Fruit fly (Drosophila melanogaster) whole organism, prepupa: ENCODE measurements around the gene Eig71Ei.

Source experiments
- CG10631 ChIP-seq: fragments of 200-800 bp; sonication (Bioruptor generic); optimal IDR thresholded peaks from 2 replicates; lab custom pipeline; 2016; ENCODE audit warnings: missing biosample characterization, missing genetic modification characterization
- CG11294 ChIP-seq: fragments of 200-800 bp; sonication (Bioruptor generic); IDR thresholded peaks from 2 replicates; pipeline ENCODE4 v1.3.6; 2022; ENCODE audit warnings: missing biosample characterization, missing genetic modification characterization
- CG11762 ChIP-seq: fragments of 200-800 bp; sonication (Bioruptor generic); optimal IDR thresholded peaks from 3 replicates; lab custom pipeline; 2016; ENCODE audit warnings: missing biosample characterization, missing genetic modification characterization; ENCODE audit not compliant: insufficient read depth
- CG15336 ChIP-seq: fragments of 200-800 bp; sonication (Bioruptor generic); IDR thresholded peaks from 2 replicates; pipeline ENCODE4 v1.3.6; 2022; ENCODE audit warnings: missing biosample characterization, missing genetic modification characterization
- CG1621 ChIP-seq: fragments of 200-800 bp; sonication (Bioruptor generic); optimal IDR thresholded peaks from 3 replicates; lab custom pipeline; 2018; ENCODE audit warnings: missing biosample characterization, mild to moderate bottlenecking, missing genetic modification characterization
- CG16779 ChIP-seq: fragments of 200-800 bp; sonication (Bioruptor generic); optimal IDR thresholded peaks from 3 replicates; lab custom pipeline; 2017; ENCODE audit warnings: missing biosample characterization, mild to moderate bottlenecking, missing genetic modification characterization
- CG32006 ChIP-seq: fragments of 200-800 bp; sonication (Bioruptor generic); optimal IDR thresholded peaks from 3 replicates; lab custom pipeline; 2017; ENCODE audit warnings: missing biosample characterization, mild to moderate bottlenecking, missing genetic modification characterization
- CG34406 ChIP-seq: fragments of 200-800 bp; sonication (Bioruptor generic); optimal IDR thresholded peaks from 3 replicates; lab custom pipeline; 2016; ENCODE audit warnings: missing biosample characterization, missing genetic modification characterization
- CG3919 ChIP-seq: fragments of 200-800 bp; sonication (Bioruptor generic); optimal IDR thresholded peaks from 3 replicates; lab custom pipeline; 2016; ENCODE audit warnings: missing biosample characterization, missing genetic modification characterization
- CG6163 ChIP-seq: fragments of 200-800 bp; sonication (Bioruptor generic); IDR thresholded peaks from 3 replicates; pipeline ENCODE4 v1.3.6; 2022; ENCODE audit warnings: missing biosample characterization, missing genetic modification characterization
- CG6276 ChIP-seq: fragments of 200-800 bp; sonication (Bioruptor generic); optimal IDR thresholded peaks from 2 replicates; lab custom pipeline; 2017; ENCODE audit warnings: missing biosample characterization, mild to moderate bottlenecking, missing genetic modification characterization
- CG6792 ChIP-seq: fragments of 200-800 bp; sonication (Bioruptor generic); optimal IDR thresholded peaks from 3 replicates; lab custom pipeline; 2016; ENCODE audit warnings: missing biosample characterization, missing genetic modification characterization
- CG6808 ChIP-seq: fragments of 200-800 bp; sonication (Bioruptor generic); optimal IDR thresholded peaks from 3 replicates; lab custom pipeline; 2017; ENCODE audit warnings: missing biosample characterization, missing genetic modification characterization, mild to moderate bottlenecking, moderate library complexity, missing genetic modification reagents
- CG6854 ChIP-seq: fragments of 200-800 bp; sonication (Bioruptor generic); optimal IDR thresholded peaks from 2 replicates; lab custom pipeline; 2017; ENCODE audit warnings: missing biosample characterization, mild to moderate bottlenecking, missing genetic modification characterization
- CG8119 ChIP-seq: fragments of 200-800 bp; sonication (Bioruptor generic); IDR thresholded peaks from 3 replicates; pipeline ENCODE4 v1.3.6; 2022; ENCODE audit warnings: missing biosample characterization, missing genetic modification characterization
- CG8319 ChIP-seq: fragments of 200-800 bp; sonication (Bioruptor generic); optimal IDR thresholded peaks from 3 replicates; lab custom pipeline; 2016; ENCODE audit warnings: missing biosample characterization, missing genetic modification characterization
- CG8632 ChIP-seq: fragments of 200-800 bp; sonication (Bioruptor generic); optimal IDR thresholded peaks from 3 replicates; lab custom pipeline; 2016; ENCODE audit warnings: missing biosample characterization, missing genetic modification characterization
- CG9139 ChIP-seq: fragments of 200-800 bp; sonication (Bioruptor generic); optimal IDR thresholded peaks from 3 replicates; lab custom pipeline; 2017; ENCODE audit warnings: missing biosample characterization, mild to moderate bottlenecking, missing genetic modification characterization
- Eip75B ChIP-seq: fragments of 200-800 bp; sonication (Bioruptor generic); optimal IDR thresholded peaks from 3 replicates; lab custom pipeline; 2016; ENCODE audit warnings: missing biosample characterization, missing genetic modification characterization
- Eip78C ChIP-seq: fragments of 200-800 bp; sonication (Bioruptor generic); peaks from one replicate; lab custom pipeline; 2016; ENCODE audit warnings: missing biosample characterization, missing genetic modification characterization
- Eip93F ChIP-seq: fragments of 200-800 bp; sonication (Bioruptor generic); optimal IDR thresholded peaks from 2 replicates; lab custom pipeline; 2016; ENCODE audit warnings: missing biosample characterization, mild to moderate bottlenecking, missing genetic modification characterization
- Ets21C ChIP-seq: fragments of 200-800 bp; sonication (Bioruptor generic); optimal IDR thresholded peaks from 3 replicates; lab custom pipeline; 2016; ENCODE audit warnings: missing biosample characterization, missing genetic modification characterization
- Hr38 ChIP-seq: sonication (Bioruptor generic); optimal IDR thresholded peaks from 2 replicates; lab custom pipeline; 2016; ENCODE audit warnings: missing biosample characterization, missing genetic modification characterization
- Met ChIP-seq: fragments of 200-800 bp; sonication (Bioruptor generic); optimal IDR thresholded peaks from 3 replicates; lab custom pipeline; 2016; ENCODE audit warnings: missing biosample characterization, missing genetic modification characterization
- OdsH ChIP-seq: fragments of 200-800 bp; sonication (Bioruptor generic); optimal IDR thresholded peaks from 3 replicates; lab custom pipeline; 2016; ENCODE audit warnings: missing biosample characterization, missing genetic modification characterization
- Smox ChIP-seq: fragments of 200-800 bp; sonication (Bioruptor generic); optimal IDR thresholded peaks from 3 replicates; lab custom pipeline; 2016; ENCODE audit warnings: missing biosample characterization, missing genetic modification characterization
- Sox14 ChIP-seq: fragments of 200-800 bp; sonication (Bioruptor generic); optimal IDR thresholded peaks from 3 replicates; lab custom pipeline; 2016; ENCODE audit warnings: missing biosample characterization, missing genetic modification characterization
- Sox15 ChIP-seq: fragments of 200-800 bp; sonication (Bioruptor generic); optimal IDR thresholded peaks from 3 replicates; lab custom pipeline; 2016; ENCODE audit warnings: missing biosample characterization, missing genetic modification characterization
- cyc ChIP-seq: fragments of 200-800 bp; sonication (Bioruptor generic); optimal IDR thresholded peaks from 3 replicates; lab custom pipeline; 2016; ENCODE audit warnings: missing biosample characterization, missing genetic modification characterization
- dsx ChIP-seq: fragments of 200-800 bp; optimal IDR thresholded peaks from 3 replicates; lab custom pipeline; 2019; ENCODE audit warnings: missing biosample characterization, mild to moderate bottlenecking, missing genetic modification characterization, moderate library complexity; ENCODE audit not compliant: poor library complexity, severe bottlenecking
- eg ChIP-seq: fragments of 200-800 bp; sonication (Bioruptor generic); IDR thresholded peaks from 3 replicates; pipeline ENCODE4 v1.3.6; 2022; ENCODE audit warnings: missing biosample characterization, missing genetic modification characterization
- fd59A ChIP-seq: fragments of 200-800 bp; sonication (Bioruptor generic); optimal IDR thresholded peaks from 2 replicates; lab custom pipeline; 2017; ENCODE audit warnings: missing biosample characterization, mild to moderate bottlenecking, missing genetic modification characterization, missing genetic modification reagents
- fd85E ChIP-seq: fragments of 200-800 bp; sonication (Bioruptor generic); optimal IDR thresholded peaks from 3 replicates; lab custom pipeline; 2016; ENCODE audit warnings: missing biosample characterization, missing genetic modification characterization
- fkh ChIP-seq: fragments of 200-800 bp; sonication (Bioruptor generic); optimal IDR thresholded peaks from 3 replicates; lab custom pipeline; 2017; ENCODE audit warnings: missing biosample characterization, mild to moderate bottlenecking, missing genetic modification characterization, moderate library complexity
- net ChIP-seq: fragments of 200-800 bp; sonication (Bioruptor generic); optimal IDR thresholded peaks from 3 replicates; lab custom pipeline; 2016; ENCODE audit warnings: missing biosample characterization, missing genetic modification characterization
- pdm3 ChIP-seq: fragments of 200-800 bp; sonication (Bioruptor generic); optimal IDR thresholded peaks from 3 replicates; lab custom pipeline; 2016; ENCODE audit warnings: missing biosample characterization, missing genetic modification characterization
- spab ChIP-seq: fragments of 200-800 bp; sonication (Bioruptor generic); optimal IDR thresholded peaks from 2 replicates; lab custom pipeline; 2017; ENCODE audit warnings: missing biosample characterization, mild to moderate bottlenecking, missing genetic modification characterization, missing genetic modification reagents
- ss ChIP-seq, 2 experiments: fragments of 200-800 bp; sonication (Bioruptor generic); optimal IDR thresholded peaks; 2 replicates in 1 of 2; 3 replicates in 1 of 2; lab custom pipeline; 2017 to 2018; ENCODE audit warnings: mild to moderate bottlenecking in 2 of 2, missing biosample characterization in 2 of 2, missing genetic modification characterization in 2 of 2, moderate library complexity in 1 of 2

Eig71Ei gene

DNA sequence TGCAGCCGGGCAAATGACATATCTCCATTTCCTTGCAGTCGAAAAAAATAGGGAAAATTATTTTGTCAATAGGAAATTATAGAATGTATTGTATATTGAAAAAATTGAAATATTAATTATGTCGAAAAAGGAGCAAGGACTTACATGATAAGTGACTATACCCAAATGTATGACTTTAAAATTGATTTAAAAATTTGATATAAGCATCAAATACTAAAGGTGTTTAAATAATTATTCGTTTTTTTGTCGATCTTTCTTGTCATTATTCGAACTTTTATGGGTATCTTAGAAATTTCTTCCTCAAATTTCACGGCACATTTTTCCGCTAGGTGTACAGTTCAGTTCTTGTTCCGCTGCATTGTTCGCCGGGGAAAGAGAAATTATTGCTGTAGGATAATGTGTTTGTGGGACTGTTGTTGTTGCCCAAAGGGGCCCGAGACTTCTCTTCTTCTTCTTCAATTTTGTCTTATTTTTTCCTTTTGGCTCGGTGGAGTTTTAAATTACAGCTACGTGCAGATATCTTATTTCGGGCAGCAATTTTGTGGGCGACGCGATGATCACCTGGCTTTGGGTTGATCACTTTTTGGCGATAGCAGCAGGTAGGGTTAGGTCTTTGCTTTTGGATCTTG lies 40.9 kb downstream of the Eig71Ei start (continued):
- TF ChIP-seq spab (GFP tag; lab: Kevin White, UChicago) (peak; percentile 66), Met (GFP tag; lab: Kevin White, UChicago) (peak; percentile 49), Eip93F (no peak), Hr38 (GFP tag; lab: Kevin White, UChicago) (no peak), fkh (no peak), CG8319 (GFP tag; lab: Kevin White, UChicago) (peak; percentile 49), net (GFP tag; lab: Kevin White, UChicago) (peak; percentile 62), CG11762 (GFP tag; lab: Kevin White, UChicago) (peak; percentile 46), CG8632 (GFP tag; lab: Kevin White, UChicago) (peak; percentile 80), CG6163 (GFP tag; lab: Robert Waterston, UW) (peak; percentile 34; the same call in 1 of the 3 replicates), pdm3 (GFP tag; lab: Kevin White, UChicago) (peak; percentile 75), Sox15 (GFP tag; lab: Kevin White, UChicago) (peak; percentile 54), Ets21C (GFP tag; lab: Kevin White, UChicago) (peak; percentile 62), CG32006 (GFP tag; lab: Kevin White, UChicago) (peak; percentile 59), CG6792 (GFP tag; lab: Kevin White, UChicago) (peak; percentile 72), dsx (peak; percentile 59), fd59A (GFP tag; lab: Kevin White, UChicago) (peak; percentile 76), Eip75B (peak; percentile 73), eg (no peak), CG1621 (tag; lab: Kevin White, UChicago) (no peak), CG11294 (GFP tag; lab: Robert Waterston, UW) (no peak), CG9139 (peak; percentile 33), ss (GFP tag; optimal IDR thresholded peaks at IDR 0.05; lab: Kevin White, UChicago) (peak; percentile 35 to 55), CG16779 (no peak), CG8119 (peak; percentile 56; the same call in 2 of the 3 replicates), Sox14 (GFP tag; lab: Kevin White, UChicago) (peak; percentile 81), cyc (GFP tag; lab: Kevin White, UChicago) (peak; percentile 75), CG6276 (GFP tag; lab: Kevin White, UChicago) (no peak), CG6808 (GFP tag; lab: Kevin White, UChicago) (peak; percentile 79), CG15336 (GFP tag; lab: Robert Waterston, UW) (0 out of 2 replicates have a peak, but pooled peaks have one; percentile 10), CG3919 (GFP tag; lab: Kevin White, UChicago) (peak; percentile 59), fd85E (no peak)
- TF ChIP-seq, all 60 proteins: peak for 46

dm6 chr3L:15702191-15702590 lies 42.7 kb downstream of the Eig71Ei start:
- TF ChIP-seq CG10631 (GFP tag; lab: Kevin White, UChicago) (no peak), CG15336 (GFP tag; lab: Robert Waterston, UW) (no peak), OdsH (no peak), Smox (GFP tag; lab: Kevin White, UChicago) (no peak), CG3919 (GFP tag; lab: Kevin White, UChicago) (no peak), Sox15 (GFP tag; lab: Kevin White, UChicago) (no peak), CG6854 (GFP tag; lab: Kevin White, UChicago) (no peak), CG34406 (no peak), fkh (no peak), CG6163 (GFP tag; lab: Robert Waterston, UW) (no peak), CG32006 (GFP tag; lab: Kevin White, UChicago) (no peak), cyc (GFP tag; lab: Kevin White, UChicago) (no peak), Eip78C (GFP tag; lab: Kevin White, UChicago) (no peak), eg (no peak)
